Worm (Caenorhabditis elegans) whole organism, early embryonic: ENCODE data around the gene T06D8.9.

Experiments used
- B0310.2 ChIP-seq: sonication (generic microtip); optimal IDR thresholded peaks from 2 replicates; lab custom pipeline; 2016; ENCODE audit warnings: mild to moderate bottlenecking, missing genetic modification characterization, missing compliant biosample characterization
- F13C5.2 ChIP-seq: sonication (generic microtip); optimal IDR thresholded peaks from 2 replicates; lab custom pipeline; 2017; ENCODE audit warnings: mild to moderate bottlenecking, missing genetic modification characterization, inconsistent platforms, missing compliant biosample characterization
- aly-1 ChIP-seq: sonication (generic microtip); optimal IDR thresholded peaks from 2 replicates; lab custom pipeline; 2016; ENCODE audit warnings: missing genetic modification characterization, missing compliant biosample characterization
- ama-1 ChIP-seq: fragments of 150-350 bp; optimal IDR thresholded peaks from 2 replicates; lab custom pipeline; 2014
- ceh-13 ChIP-seq: fragments of 200-800 bp; sonication (Bioruptor generic); optimal IDR thresholded peaks from 2 replicates; lab custom pipeline; 2018; ENCODE audit warnings: mild to moderate bottlenecking, missing genetic modification characterization, missing compliant biosample characterization
- ceh-36 ChIP-seq: sonication (generic microtip); optimal IDR thresholded peaks from 2 replicates; lab custom pipeline; 2016; ENCODE audit warnings: missing genetic modification characterization, inconsistent platforms, missing compliant biosample characterization
- ets-7 ChIP-seq: sonication (generic microtip); optimal IDR thresholded peaks from 2 replicates; lab custom pipeline; 2016; ENCODE audit warnings: missing genotype, missing genetic modification characterization, missing compliant biosample characterization
- flt-1 ChIP-seq: fragments of 200-800 bp; sonication (Bioruptor generic); IDR thresholded peaks from 2 replicates; pipeline ENCODE4 v1.3.6; 2022; ENCODE audit warnings: missing genetic modification characterization, missing compliant biosample characterization
- hmbx-1 ChIP-seq: sonication (generic microtip); optimal IDR thresholded peaks from 2 replicates; lab custom pipeline; 2016; ENCODE audit warnings: mild to moderate bottlenecking, missing genetic modification characterization, missing compliant biosample characterization
- hmg-4 ChIP-seq: fragments of 200-800 bp; sonication (Bioruptor generic); optimal IDR thresholded peaks from 2 replicates; lab custom pipeline; 2018; ENCODE audit warnings: mild to moderate bottlenecking, missing genetic modification characterization, missing compliant biosample characterization
- hnd-1 ChIP-seq: sonication (generic microtip); optimal IDR thresholded peaks from 2 replicates; lab custom pipeline; 2016; ENCODE audit warnings: missing genetic modification characterization, missing compliant biosample characterization
- pes-1 ChIP-seq: fragments of 200-800 bp; sonication (Bioruptor generic); IDR thresholded peaks from 2 replicates; pipeline ENCODE4 v1.3.6; 2022; ENCODE audit warnings: missing genetic modification reagents, missing genetic modification characterization, missing compliant biosample characterization
- scrt-1 ChIP-seq: fragments of 200-800 bp; sonication (Bioruptor generic); IDR thresholded peaks from 2 replicates; pipeline ENCODE4 v1.3.6; 2022; ENCODE audit warnings: missing genetic modification characterization, missing compliant biosample characterization
- sea-1 ChIP-seq: fragments of 200-800 bp; sonication (Bioruptor generic); conservative IDR thresholded peaks from 2 replicates; pipeline ENCODE4 v1.3.6; 2022; ENCODE audit warnings: missing genetic modification characterization, missing compliant biosample characterization
- tbx-11 ChIP-seq: fragments of 200-800 bp; sonication (Bioruptor generic); IDR thresholded peaks from 2 replicates; pipeline ENCODE4 v1.3.6; 2022; ENCODE audit warnings: missing genetic modification characterization, missing compliant biosample characterization
- tbx-37 ChIP-seq: fragments of 200-800 bp; sonication (Bioruptor generic); conservative IDR thresholded peaks from 2 replicates; pipeline ENCODE4 v1.3.6; 2022; ENCODE audit warnings: missing genetic modification reagents, missing genetic modification characterization, missing compliant biosample characterization
- tra-4 ChIP-seq: sonication (generic microtip); optimal IDR thresholded peaks from 2 replicates; lab custom pipeline; 2017; ENCODE audit warnings: missing genetic modification characterization, missing compliant biosample characterization

Gene T06D8.9

ce11 chrII:11268822-11269221 is 29.4 kb downstream of the T06D8.9 start, which contains the start of gene cut-1:
cut-1 (plus strand) TSS chrII:11269122.
- TF ChIP-seq ceh-36 (no peak), ama-1 (lab: Kevin White, UChicago) (no peak), aly-1 (tag; lab: Kevin White, UChicago) (no peak), hmg-4 (GFP tag; lab: Kevin White, UChicago) (no peak), sea-1 (GFP tag; lab: Robert Waterston, UW) (no peak)

- TF ChIP-seq ceh-36 (no peak), flt-1 (GFP tag; lab: Robert Waterston, UW) (no peak), ceh-13 (GFP tag; lab: Kevin White, UChicago) (no peak), ama-1 (lab: Kevin White, UChicago) (no peak), B0310.2 (tag; lab: Kevin White, UChicago) (no peak), tbx-11 (GFP tag; lab: Robert Waterston, UW) (no peak), sea-1 (GFP tag; lab: Robert Waterston, UW) (no peak), hmbx-1 (tag; lab: Kevin White, UChicago) (no peak), tra-4 (tag; lab: Kevin White, UChicago) (no peak), hmg-4 (GFP tag; lab: Kevin White, UChicago) (no peak), scrt-1 (GFP tag; lab: Robert Waterston, UW) (no peak), ets-7 (tag; lab: Kevin White, UChicago) (no peak), hnd-1 (tag; lab: Kevin White, UChicago) (no peak)
Observed at ce11 chrII:11270829-11271228, 31.4 kb downstream of the T06D8.9 start.

ce11 chrII:11274876-11275275 is 35.5 kb downstream of the T06D8.9 start:
- no peak for TF ChIP-seq ceh-13 (GFP tag; lab: Kevin White, UChicago)
- no peak for TF ChIP-seq aly-1 (tag; lab: Kevin White, UChicago)
- no peak for TF ChIP-seq F13C5.2 (tag; lab: Kevin White, UChicago)
- no peak for TF ChIP-seq scrt-1 (GFP tag; lab: Robert Waterston, UW)
- no peak for TF ChIP-seq tra-4 (tag; lab: Kevin White, UChicago)
- TF ChIP-seq ama-1 (lab: Kevin White, UChicago): no peak
- no peak for TF ChIP-seq hnd-1 (tag; lab: Kevin White, UChicago)
- TF ChIP-seq flt-1 (GFP tag; lab: Robert Waterston, UW): no peak
- TF ChIP-seq pes-1 (GFP tag; lab: Robert Waterston, UW): no peak
- TF ChIP-seq B0310.2 (tag; lab: Kevin White, UChicago): no peak
- TF ChIP-seq ceh-36: no peak
- no peak for TF ChIP-seq ets-7 (tag; lab: Kevin White, UChicago)
- TF ChIP-seq hmbx-1 (tag; lab: Kevin White, UChicago): no peak
- TF ChIP-seq tbx-37 (GFP tag; lab: Robert Waterston, UW): no peak
- no peak for TF ChIP-seq tbx-11 (GFP tag; lab: Robert Waterston, UW)
- no peak for TF ChIP-seq sea-1 (GFP tag; lab: Robert Waterston, UW)
- TF ChIP-seq hmg-4 (GFP tag; lab: Kevin White, UChicago): no peak

- TF ChIP-seq scrt-1 (GFP tag; lab: Robert Waterston, UW) (no peak), B0310.2 (tag; lab: Kevin White, UChicago) (no peak), tbx-37 (GFP tag; lab: Robert Waterston, UW) (no peak), sea-1 (GFP tag; lab: Robert Waterston, UW) (no peak), hnd-1 (tag; lab: Kevin White, UChicago) (no peak), pes-1 (GFP tag; lab: Robert Waterston, UW) (no peak), F13C5.2 (tag; lab: Kevin White, UChicago) (no peak), hmg-4 (GFP tag; lab: Kevin White, UChicago) (no peak)
Observed at ce11 chrII:11275484-11275883, 36.1 kb downstream of the T06D8.9 start.

ce11 chrII:11276879-11277278 is 37.5 kb downstream of the T06D8.9 start:
- TF ChIP-seq flt-1 (GFP tag; lab: Robert Waterston, UW): no peak
- no peak for TF ChIP-seq tbx-11 (GFP tag; lab: Robert Waterston, UW)

- no peak for TF ChIP-seq hmbx-1 (tag; lab: Kevin White, UChicago)
- TF ChIP-seq ceh-36: no peak
- TF ChIP-seq ceh-13 (GFP tag; lab: Kevin White, UChicago): no peak
- TF ChIP-seq hmg-4 (GFP tag; lab: Kevin White, UChicago): no peak
- TF ChIP-seq tbx-37 (GFP tag; lab: Robert Waterston, UW): no peak
- no peak for TF ChIP-seq flt-1 (GFP tag; lab: Robert Waterston, UW)
- TF ChIP-seq scrt-1 (GFP tag; lab: Robert Waterston, UW): no peak
- no peak for TF ChIP-seq ets-7 (tag; lab: Kevin White, UChicago)
- no peak for TF ChIP-seq pes-1 (GFP tag; lab: Robert Waterston, UW)
- no peak for TF ChIP-seq tbx-11 (GFP tag; lab: Robert Waterston, UW)
- TF ChIP-seq F13C5.2 (tag; lab: Kevin White, UChicago): no peak
- no peak for TF ChIP-seq ama-1 (lab: Kevin White, UChicago)
- no peak for TF ChIP-seq B0310.2 (tag; lab: Kevin White, UChicago)
- no peak for TF ChIP-seq tra-4 (tag; lab: Kevin White, UChicago)
- no peak for TF ChIP-seq sea-1 (GFP tag; lab: Robert Waterston, UW)
- no peak for TF ChIP-seq aly-1 (tag; lab: Kevin White, UChicago)
Observed at ce11 chrII:11279971-11280370, 40.6 kb downstream of the T06D8.9 start.

ce11 chrII:11281177-11281576 is 41.8 kb downstream of the T06D8.9 start:
- TF ChIP-seq tbx-11 (GFP tag; lab: Robert Waterston, UW) (no peak), hnd-1 (tag; lab: Kevin White, UChicago) (no peak), tbx-37 (GFP tag; lab: Robert Waterston, UW) (no peak), B0310.2 (tag; lab: Kevin White, UChicago) (no peak)
